Worm (Caenorhabditis elegans) whole organism, L1 larva: Measurements from ENCODE around the gene egl-9.

Experiments used
- F16B12.6 ChIP-seq: fragments of 150-350 bp; optimal IDR thresholded peaks from 2 replicates; lab custom pipeline; 2014; ENCODE audit warnings: missing biosample characterization, missing genetic modification characterization
- aha-1 ChIP-seq: fragments of 150-350 bp; optimal IDR thresholded peaks from 2 replicates; lab custom pipeline; 2014; ENCODE audit warnings: missing biosample characterization, missing genetic modification characterization
- ama-1 ChIP-seq: fragments of 150-350 bp; optimal IDR thresholded peaks from 2 replicates; lab custom pipeline; 2014
- dpl-1 ChIP-seq, 3 experiments: fragments of 150-350 bp in 2 of 3; sonication (generic microtip) in 1 of 3; optimal IDR thresholded peaks; 2 replicates each; lab custom pipeline; 2014 to 2017; ENCODE audit warnings: missing biosample characterization in 3 of 3, missing genetic modification characterization in 3 of 3, missing genetic modification reagents in 3 of 3
- egl-13 ChIP-seq: sonication (generic microtip); optimal IDR thresholded peaks from 2 replicates; lab custom pipeline; 2016; ENCODE audit warnings: missing genotype, missing genetic modification reagents, missing genetic modification characterization, missing compliant biosample characterization
- elt-3 ChIP-seq, 6 experiments: fragments of 150-350 bp in 1 of 6; sonication (generic microtip); optimal IDR thresholded peaks; 2 replicates each; lab custom pipeline; 2017 to 2018; ENCODE audit warnings: missing biosample characterization in 6 of 6, missing genetic modification characterization in 6 of 6, inconsistent platforms in 1 of 6
- hlh-17 ChIP-seq: fragments of 200-800 bp; sonication (Bioruptor generic); optimal IDR thresholded peaks from 2 replicates; lab custom pipeline; 2018; ENCODE audit warnings: missing genetic modification characterization, mild to moderate bottlenecking, missing compliant biosample characterization, moderate library complexity, borderline replicate concordance
- jun-1 ChIP-seq: fragments of 150-350 bp; optimal IDR thresholded peaks from 2 replicates; lab custom pipeline; 2014; ENCODE audit warnings: missing biosample characterization, missing genetic modification reagents, missing genetic modification characterization
- nhr-47 ChIP-seq: sonication (generic microtip); optimal IDR thresholded peaks from 2 replicates; lab custom pipeline; 2016; ENCODE audit warnings: mild to moderate bottlenecking, missing genetic modification characterization, moderate library complexity, missing compliant biosample characterization
- nhr-76 ChIP-seq: sonication (generic microtip); optimal IDR thresholded peaks from 2 replicates; lab custom pipeline; 2017; ENCODE audit warnings: missing biosample characterization, missing genetic modification characterization
- skn-1 ChIP-seq: fragments of 150-350 bp; optimal IDR thresholded peaks from 2 replicates; lab custom pipeline; 2014; ENCODE audit warnings: missing biosample characterization, missing genetic modification characterization
- snpc-4 ChIP-seq: fragments of 150-350 bp; optimal IDR thresholded peaks from 2 replicates; lab custom pipeline; 2014; ENCODE audit warnings: missing biosample characterization, missing genetic modification characterization
- xbp-1 ChIP-seq: sonication (generic microtip); optimal IDR thresholded peaks from 2 replicates; lab custom pipeline; 2016; ENCODE audit warnings: missing genetic modification characterization, missing compliant biosample characterization
- zag-1 ChIP-seq: fragments of 150-350 bp; optimal IDR thresholded peaks from 2 replicates; lab custom pipeline; 2014; ENCODE audit warnings: missing biosample characterization, missing genetic modification characterization

DNA sequence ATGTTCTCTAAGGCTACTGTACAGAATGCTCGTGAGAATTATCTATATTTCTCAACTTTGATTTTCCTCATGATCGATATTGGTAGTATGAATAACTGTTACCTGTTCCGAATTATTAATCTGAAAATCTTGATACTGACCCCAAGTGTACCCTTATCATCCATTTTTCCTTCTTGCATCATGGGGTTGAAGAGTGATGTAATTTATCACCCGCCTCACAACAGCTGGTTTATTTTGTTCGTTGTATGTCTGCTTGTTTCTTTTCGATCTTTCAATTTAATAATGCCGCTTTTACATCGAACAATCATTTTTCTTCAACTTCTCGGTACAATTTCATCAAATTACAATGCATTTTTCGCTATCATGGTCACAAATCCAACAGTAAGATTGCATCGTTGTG lies 40.5 kb downstream of the egl-9 start, which contains the start of gene C35A5.6:
- TF ChIP-seq F16B12.6 (no peak), ama-1 (lab: Kevin White, UChicago) (no peak), zag-1 (tag; lab: Kevin White, UChicago) (no peak), dpl-1 (GFP tag; optimal IDR thresholded peaks at IDR 0.05; lab: Kevin White, UChicago) (no peak), snpc-4 (tag; lab: Kevin White, UChicago) (no peak), xbp-1 (tag; lab: Kevin White, UChicago) (no peak), skn-1 (tag; lab: Kevin White, UChicago) (peak; percentile 4), elt-3 (tag; optimal IDR thresholded peaks at IDR 0.05; lab: Kevin White, UChicago) (no peak), nhr-47 (tag; lab: Kevin White, UChicago) (no peak), jun-1 (no peak), egl-13 (tag; lab: Kevin White, UChicago) (no peak), aha-1 (tag; lab: Kevin White, UChicago) (no peak), hlh-17 (GFP tag; lab: Kevin White, UChicago) (no peak), nhr-76 (tag; lab: Kevin White, UChicago) (no peak)
